Worm (Caenorhabditis elegans) whole organism, L4 larva: Measurements from ENCODE around the gene F41H10.4.

Experiments
- D1046.2 ChIP-seq: fragments of 200-800 bp; sonication (Bioruptor generic); IDR thresholded peaks from 2 replicates; pipeline ENCODE4 v1.3.6; 2022; ENCODE audit warnings: missing genetic modification characterization, missing compliant biosample characterization
- F10B5.3 ChIP-seq: sonication (generic microtip); optimal IDR thresholded peaks from 2 replicates; lab custom pipeline; 2016; ENCODE audit warnings: mild to moderate bottlenecking, missing genetic modification characterization, missing compliant biosample characterization
- T20F7.1 ChIP-seq: fragments of 200-800 bp; sonication (Bioruptor generic); optimal IDR thresholded peaks from 2 replicates; lab custom pipeline; 2018; ENCODE audit warnings: mild to moderate bottlenecking, missing genetic modification characterization, missing compliant biosample characterization
- T26A8.4 ChIP-seq: fragments of 200-800 bp; sonication (Bioruptor generic); IDR thresholded peaks from 2 replicates; pipeline ENCODE4 v1.3.6; 2022; ENCODE audit warnings: missing genetic modification characterization, missing compliant biosample characterization
- Y105C5A.15 ChIP-seq: fragments of 200-800 bp; sonication (Bioruptor generic); IDR thresholded peaks from 2 replicates; pipeline ENCODE4 v1.3.6; 2022; ENCODE audit warnings: missing genetic modification characterization, missing compliant biosample characterization
- ZK546.5 ChIP-seq, 2 experiments: sonication (generic microtip); optimal IDR thresholded peaks; 2 replicates each; lab custom pipeline; 2017; ENCODE audit warnings: missing biosample characterization in 2 of 2, missing genetic modification characterization in 2 of 2
- aha-1 ChIP-seq: fragments of 150-350 bp; peaks from one replicate; lab custom pipeline; 2014; ENCODE audit warnings: missing biosample characterization, missing genetic modification characterization
- ama-1 ChIP-seq: fragments of 150-350 bp; optimal IDR thresholded peaks from 2 replicates; lab custom pipeline; 2014; ENCODE audit warnings: inconsistent platforms, mixed read lengths
- arid-1 ChIP-seq: fragments of 200-800 bp; sonication (Bioruptor generic); conservative IDR thresholded peaks from 2 replicates; pipeline ENCODE4 v1.3.6; 2022; ENCODE audit warnings: missing genetic modification reagents, missing genetic modification characterization, missing compliant biosample characterization
- attf-4 ChIP-seq: sonication (generic microtip); optimal IDR thresholded peaks from 3 replicates; lab custom pipeline; 2017; ENCODE audit warnings: missing biosample characterization, missing genetic modification characterization
- ceh-32 ChIP-seq: sonication (generic microtip); optimal IDR thresholded peaks from 2 replicates; lab custom pipeline; 2016; ENCODE audit warnings: mild to moderate bottlenecking, missing genetic modification characterization, missing compliant biosample characterization; ENCODE audit not compliant: poor library complexity
- ceh-62 ChIP-seq: sonication (generic microtip); optimal IDR thresholded peaks from 2 replicates; lab custom pipeline; 2017; ENCODE audit warnings: missing biosample characterization, missing genetic modification characterization
- ces-1 ChIP-seq: fragments of 150-350 bp; sonication (generic microtip); optimal IDR thresholded peaks from 4 replicates; lab custom pipeline; 2014; ENCODE audit warnings: missing biosample characterization, missing genetic modification reagents, missing genetic modification characterization
- daf-16 ChIP-seq, 3 experiments: sonication (generic microtip); optimal IDR thresholded peaks; 2 replicates each; lab custom pipeline; 2016 to 2017; ENCODE audit warnings: missing genetic modification characterization in 3 of 3, missing genetic modification reagents in 3 of 3, mild to moderate bottlenecking in 2 of 3, missing compliant biosample characterization in 2 of 3, missing biosample characterization in 1 of 3, moderate library complexity in 1 of 3
- daf-8 ChIP-seq: fragments of 200-800 bp; sonication (Bioruptor generic); IDR thresholded peaks from 2 replicates; pipeline ENCODE4 v1.3.6; 2022; ENCODE audit warnings: missing genetic modification characterization, missing compliant biosample characterization
- dmd-6 ChIP-seq: fragments of 200-800 bp; sonication (Bioruptor generic); IDR thresholded peaks from 2 replicates; pipeline ENCODE4 v1.3.6; 2022; ENCODE audit warnings: missing genetic modification reagents, missing genetic modification characterization, missing compliant biosample characterization
- dmd-8 ChIP-seq: fragments of 200-800 bp; sonication (Bioruptor generic); IDR thresholded peaks from 2 replicates; pipeline ENCODE4 v1.3.6; 2022; ENCODE audit warnings: missing genetic modification characterization, missing compliant biosample characterization
- duxl-1 ChIP-seq: sonication (generic microtip); optimal IDR thresholded peaks from 2 replicates; lab custom pipeline; 2016; ENCODE audit warnings: mild to moderate bottlenecking, missing genetic modification characterization, moderate library complexity, missing compliant biosample characterization; ENCODE audit not compliant: poor library complexity
- dve-1 ChIP-seq: sonication (generic microtip); optimal IDR thresholded peaks from 2 replicates; lab custom pipeline; 2017; ENCODE audit warnings: antibody characterized with exemption, mild to moderate bottlenecking, missing genetic modification characterization, missing compliant biosample characterization; ENCODE audit not compliant: insufficient read depth
- egl-27 ChIP-seq: sonication (generic microtip); optimal IDR thresholded peaks from 3 replicates; lab custom pipeline; 2017; ENCODE audit warnings: missing biosample characterization, missing genetic modification reagents, missing genetic modification characterization
- gei-8 ChIP-seq: fragments of 200-800 bp; sonication (Bioruptor generic); optimal IDR thresholded peaks from 2 replicates; lab custom pipeline; 2018; ENCODE audit warnings: mild to moderate bottlenecking, missing genetic modification characterization, missing compliant biosample characterization
- hif-1 ChIP-seq, 2 experiments: sonication (generic microtip); optimal IDR thresholded peaks; 2 replicates each; lab custom pipeline; 2016 to 2017; ENCODE audit warnings: missing compliant biosample characterization in 2 of 2, missing genetic modification characterization in 2 of 2, missing genetic modification reagents in 2 of 2, missing genotype in 2 of 2, mild to moderate bottlenecking in 1 of 2
- hlh-11 ChIP-seq: fragments of 200-800 bp; sonication (Bioruptor generic); optimal IDR thresholded peaks from 2 replicates; lab custom pipeline; 2018; ENCODE audit warnings: mild to moderate bottlenecking, missing genetic modification characterization, missing compliant biosample characterization
- hmg-1.1 ChIP-seq: fragments of 200-800 bp; sonication (Bioruptor generic); IDR thresholded peaks from 2 replicates; pipeline ENCODE4 v1.3.6; 2022; ENCODE audit warnings: missing genetic modification reagents, missing genetic modification characterization, missing compliant biosample characterization
- lim-7 ChIP-seq: fragments of 200-800 bp; sonication (Bioruptor generic); IDR thresholded peaks from 2 replicates; pipeline ENCODE4 v1.3.6; 2022; ENCODE audit warnings: missing genetic modification characterization, missing compliant biosample characterization
- lin-29 ChIP-seq: fragments of 200-800 bp; sonication (Bioruptor generic); IDR thresholded peaks from 2 replicates; pipeline ENCODE4 v1.3.6; 2022; ENCODE audit warnings: missing genetic modification reagents, missing genetic modification characterization, missing compliant biosample characterization
- mdt-29 ChIP-seq: fragments of 200-800 bp; sonication (Bioruptor generic); IDR thresholded peaks from 2 replicates; pipeline ENCODE4 v1.3.6; 2022; ENCODE audit warnings: missing genetic modification reagents, missing genetic modification characterization, missing compliant biosample characterization
- mep-1 ChIP-seq: fragments of 150-350 bp; sonication (generic microtip); optimal IDR thresholded peaks from 3 replicates; lab custom pipeline; 2014; ENCODE audit warnings: missing biosample characterization, missing genetic modification characterization
- nhr-11 ChIP-seq: fragments of 150-350 bp; optimal IDR thresholded peaks from 2 replicates; lab custom pipeline; 2014; ENCODE audit warnings: missing biosample characterization, missing genetic modification characterization
- nhr-41 ChIP-seq: fragments of 200-800 bp; sonication (Bioruptor generic); IDR thresholded peaks from 2 replicates; pipeline ENCODE4 v1.3.6; 2022; ENCODE audit warnings: missing genetic modification reagents, missing genetic modification characterization, missing compliant biosample characterization
- nhr-42 ChIP-seq: fragments of 200-800 bp; sonication (Bioruptor generic); IDR thresholded peaks from 2 replicates; pipeline ENCODE4 v1.3.6; 2022; ENCODE audit warnings: missing genetic modification characterization, missing compliant biosample characterization
- nhr-48 ChIP-seq: sonication (generic microtip); optimal IDR thresholded peaks from 2 replicates; lab custom pipeline; 2016; ENCODE audit warnings: mild to moderate bottlenecking, missing genetic modification characterization, missing compliant biosample characterization
- nhr-77 ChIP-seq: fragments of 150-350 bp; optimal IDR thresholded peaks from 2 replicates; lab custom pipeline; 2014; ENCODE audit warnings: missing biosample characterization, missing genetic modification characterization
- php-3 ChIP-seq: fragments of 200-800 bp; sonication (Bioruptor generic); IDR thresholded peaks from 2 replicates; pipeline ENCODE4 v1.3.6; 2022; ENCODE audit warnings: missing genetic modification reagents, missing genetic modification characterization, missing compliant biosample characterization
- pqm-1 ChIP-seq: sonication (generic microtip); optimal IDR thresholded peaks from 2 replicates; lab custom pipeline; 2017; ENCODE audit warnings: missing biosample characterization, missing genetic modification characterization
- rbr-2 ChIP-seq: sonication (generic microtip); optimal IDR thresholded peaks from 2 replicates; lab custom pipeline; 2016; ENCODE audit warnings: missing genotype, missing genetic modification characterization, missing compliant biosample characterization
- sdz-12 ChIP-seq: fragments of 200-800 bp; sonication (Bioruptor generic); optimal IDR thresholded peaks from 2 replicates; lab custom pipeline; 2018; ENCODE audit warnings: mild to moderate bottlenecking, missing genetic modification characterization, missing compliant biosample characterization
- snpc-4 ChIP-seq: fragments of 150-350 bp; optimal IDR thresholded peaks from 2 replicates; lab custom pipeline; 2014; ENCODE audit warnings: missing biosample characterization, missing genetic modification characterization
- spr-1 ChIP-seq: sonication (generic microtip); optimal IDR thresholded peaks from 2 replicates; lab custom pipeline; 2016; ENCODE audit warnings: mild to moderate bottlenecking, missing genetic modification characterization, missing compliant biosample characterization
- tra-1 ChIP-seq: fragments of 200-800 bp; sonication (Bioruptor generic); IDR thresholded peaks from 2 replicates; pipeline ENCODE4 v1.3.6; 2022; ENCODE audit warnings: missing genetic modification reagents, missing genetic modification characterization, missing compliant biosample characterization
- unc-130 ChIP-seq: sonication (generic microtip); optimal IDR thresholded peaks from 2 replicates; lab custom pipeline; 2016; ENCODE audit warnings: missing genetic modification reagents, missing genetic modification characterization, missing compliant biosample characterization
- unc-62 ChIP-seq, 3 experiments: fragments of 150-350 bp in 1 of 3; sonication (generic microtip); optimal IDR thresholded peaks in 2 of 3; peaks in 1 of 3; 1 replicate in 1 of 3; 2 replicates in 2 of 3; lab custom pipeline; 2014 to 2017; ENCODE audit warnings: missing biosample characterization in 3 of 3, missing genetic modification characterization in 3 of 3, missing genetic modification reagents in 3 of 3, missing genotype in 1 of 3

The F41H10.4 gene

ce11 chrIV:5374321-5374720 lies 10.0 kb downstream of the F41H10.4 start:
- TF ChIP-seq dmd-6 (GFP tag; lab: Robert Waterston, UW) (peak; percentile 37), dmd-8 (GFP tag; lab: Robert Waterston, UW) (no peak), daf-8 (GFP tag; lab: Robert Waterston, UW) (no peak), nhr-42 (GFP tag; lab: Robert Waterston, UW) (no peak), ceh-62 (tag; lab: Kevin White, UChicago) (no peak), T26A8.4 (no peak), attf-4 (tag; lab: Kevin White, UChicago) (no peak), ZK546.5 (tag; optimal IDR thresholded peaks at IDR 0.05; lab: Kevin White, UChicago) (no peak), F10B5.3 (tag; lab: Kevin White, UChicago) (no peak), unc-62 (GFP tag; optimal IDR thresholded peaks at IDR 0.05 in 1 of 2; lab: Kevin White, UChicago) (peak in 1 of 2 experiments; percentile 51), unc-62 (tag; optimal IDR thresholded peaks at IDR 0.05; lab: Kevin White, UChicago) (no peak), lin-29 (no peak), php-3 (GFP tag; lab: Robert Waterston, UW) (peak; percentile 5; the same call in 1 of the 2 replicates), unc-130 (GFP tag; lab: Kevin White, UChicago) (no peak), tra-1 (GFP tag; lab: Robert Waterston, UW) (no peak), mep-1 (tag; lab: Kevin White, UChicago) (peak; percentile 44), nhr-41 (GFP tag; lab: Robert Waterston, UW) (no peak), daf-16 (GFP tag; optimal IDR thresholded peaks at IDR 0.05; lab: Kevin White, UChicago) (no peak), daf-16 (tag; optimal IDR thresholded peaks at IDR 0.05; lab: Kevin White, UChicago) (peak; percentile 61), ces-1 (GFP tag; lab: Kevin White, UChicago) (no peak), nhr-48 (tag; lab: Kevin White, UChicago) (no peak), dve-1 (peak; percentile 36), pqm-1 (tag; lab: Kevin White, UChicago) (peak; percentile 8), ceh-32 (tag; lab: Kevin White, UChicago) (no peak), nhr-77 (tag; lab: Kevin White, UChicago) (peak; percentile 14), hmg-1.1 (no peak), hlh-11 (tag; lab: Kevin White, UChicago) (no peak), mdt-29 (GFP tag; lab: Robert Waterston, UW) (no peak), egl-27 (tag; lab: Kevin White, UChicago) (no peak), arid-1 (GFP tag; lab: Robert Waterston, UW) (no peak), hif-1 (tag; optimal IDR thresholded peaks at IDR 0.05; lab: Kevin White, UChicago) (no peak), T20F7.1 (GFP tag; lab: Kevin White, UChicago) (no peak), nhr-11 (tag; lab: Kevin White, UChicago) (no peak), rbr-2 (tag; lab: Kevin White, UChicago) (no peak), snpc-4 (tag; lab: Kevin White, UChicago) (no peak)

ce11 chrIV:5374946-5375345 lies 10.6 kb downstream of the F41H10.4 start:
- TF ChIP-seq sdz-12 (no peak), ama-1 (lab: Kevin White, UChicago) (no peak), spr-1 (tag; lab: Kevin White, UChicago) (no peak), lin-29 (no peak), daf-16 (GFP tag; optimal IDR thresholded peaks at IDR 0.05; lab: Kevin White, UChicago) (no peak), daf-16 (tag; optimal IDR thresholded peaks at IDR 0.05; lab: Kevin White, UChicago) (peak; percentile 4), gei-8 (GFP tag; lab: Kevin White, UChicago) (peak; percentile 57), lim-7 (GFP tag; lab: Robert Waterston, UW) (peak; percentile 14; the same call in 1 of the 2 replicates), Y105C5A.15 (peak; percentile 60; the same call in 1 of the 2 replicates), tra-1 (GFP tag; lab: Robert Waterston, UW) (peak; percentile 18; the same call in 1 of the 2 replicates), aha-1 (tag; lab: Kevin White, UChicago) (peak; percentile 53), D1046.2 (GFP tag; lab: Robert Waterston, UW) (peak; percentile 25; the same call in 1 of the 2 replicates), snpc-4 (tag; lab: Kevin White, UChicago) (no peak), duxl-1 (tag; lab: Kevin White, UChicago) (peak; percentile 31)
